Fruit fly (Drosophila melanogaster) whole organism, embryonic: ENCODE measurements around the gene CG44001.

ENCODE experiments used
- ATbp ChIP-seq: fragments of 200-800 bp; sonication (Bioruptor generic); optimal IDR thresholded peaks from 2 replicates; lab custom pipeline; 2017; ENCODE audit warnings: missing biosample characterization, mild to moderate bottlenecking, missing genetic modification characterization, missing genetic modification reagents
- CG11093 ChIP-seq: fragments of 200-800 bp; sonication (Bioruptor generic); IDR thresholded peaks from 3 replicates; pipeline ENCODE4 v1.3.6; 2022; ENCODE audit warnings: missing biosample characterization, missing genetic modification characterization
- CG11456 ChIP-seq: fragments of 200-800 bp; sonication (Bioruptor generic); IDR thresholded peaks from 3 replicates; pipeline ENCODE4 v1.3.6; 2022; ENCODE audit warnings: missing biosample characterization, missing genetic modification characterization
- CG11695 ChIP-seq: fragments of 200-800 bp; sonication (Bioruptor generic); IDR thresholded peaks from 3 replicates; pipeline ENCODE4 v1.3.6; 2022; ENCODE audit warnings: missing biosample characterization, missing genetic modification characterization
- CG14710 ChIP-seq: fragments of 200-800 bp; sonication (Bioruptor generic); optimal IDR thresholded peaks from 3 replicates; lab custom pipeline; 2019; ENCODE audit warnings: missing biosample characterization, mild to moderate bottlenecking, missing genetic modification characterization, moderate library complexity
- CG14965 ChIP-seq: fragments of 200-800 bp; sonication (Bioruptor generic); optimal IDR thresholded peaks from 2 replicates; lab custom pipeline; 2016; ENCODE audit warnings: missing biosample characterization, missing genetic modification characterization, borderline replicate concordance
- CG1602 ChIP-seq: fragments of 200-800 bp; sonication (Bioruptor generic); optimal IDR thresholded peaks from 3 replicates; lab custom pipeline; 2016; ENCODE audit warnings: missing biosample characterization, missing genetic modification characterization
- CG18011 ChIP-seq: fragments of 200-800 bp; sonication (Bioruptor generic); optimal IDR thresholded peaks from 2 replicates; lab custom pipeline; 2017; ENCODE audit warnings: missing biosample characterization, missing genetic modification characterization, mild to moderate bottlenecking, moderate library complexity, missing genotype
- CG18619 ChIP-seq: fragments of 200-800 bp; sonication (Bioruptor generic); optimal IDR thresholded peaks from 3 replicates; lab custom pipeline; 2017; ENCODE audit warnings: missing biosample characterization, mild to moderate bottlenecking, missing genetic modification characterization
- CG2120 ChIP-seq: fragments of 200-800 bp; sonication (Bioruptor generic); optimal IDR thresholded peaks from 3 replicates; lab custom pipeline; 2016; ENCODE audit warnings: missing biosample characterization, missing genetic modification characterization
- CG2678 ChIP-seq: fragments of 200-800 bp; sonication (Bioruptor generic); optimal IDR thresholded peaks from 3 replicates; lab custom pipeline; 2019; ENCODE audit warnings: missing biosample characterization, mild to moderate bottlenecking, missing genetic modification characterization, moderate library complexity
- CG3726 ChIP-seq: fragments of 200-800 bp; sonication (Bioruptor generic); IDR thresholded peaks from 3 replicates; pipeline ENCODE4, ENCODE4 v1.3.6; 2022; ENCODE audit warnings: missing biosample characterization, missing genetic modification characterization
- CG5245 ChIP-seq: fragments of 200-800 bp; sonication (Bioruptor generic); optimal IDR thresholded peaks from 3 replicates; lab custom pipeline; 2016; ENCODE audit warnings: missing biosample characterization, missing genetic modification characterization
- CG6765 ChIP-seq: fragments of 200-800 bp; sonication (Bioruptor generic); optimal IDR thresholded peaks from 3 replicates; lab custom pipeline; 2017; ENCODE audit warnings: missing biosample characterization, mild to moderate bottlenecking, missing genetic modification characterization
- CG7271 ChIP-seq: fragments of 200-800 bp; sonication (Bioruptor generic); optimal IDR thresholded peaks from 2 replicates; lab custom pipeline; 2018; ENCODE audit warnings: missing biosample characterization, mild to moderate bottlenecking, missing genetic modification characterization, moderate library complexity
- CG8281 ChIP-seq: fragments of 200-800 bp; sonication (Bioruptor generic); optimal IDR thresholded peaks from 2 replicates; lab custom pipeline; 2018; ENCODE audit warnings: missing biosample characterization, mild to moderate bottlenecking, missing genetic modification characterization, moderate library complexity
- CG8388 ChIP-seq: fragments of 200-800 bp; sonication (Bioruptor generic); optimal IDR thresholded peaks from 2 replicates; lab custom pipeline; 2019; ENCODE audit warnings: missing biosample characterization, mild to moderate bottlenecking, missing genetic modification characterization, moderate library complexity
- CHES-1-like ChIP-seq: fragments of 200-800 bp; sonication (Bioruptor generic); optimal IDR thresholded peaks from 2 replicates; lab custom pipeline; 2016; ENCODE audit warnings: missing biosample characterization, missing genetic modification characterization
- Ets65A ChIP-seq: fragments of 200-800 bp; sonication (Bioruptor generic); peaks from one replicate; lab custom pipeline; 2016; ENCODE audit warnings: missing biosample characterization, missing genetic modification characterization
- Hand ChIP-seq: fragments of 200-800 bp; sonication (Bioruptor generic); optimal IDR thresholded peaks from 2 replicates; lab custom pipeline; 2017; ENCODE audit warnings: mild to moderate bottlenecking, missing biosample characterization, missing genetic modification reagents, missing genetic modification characterization
- Hmr ChIP-seq: fragments of 200-800 bp; sonication (Bioruptor generic); optimal IDR thresholded peaks from 3 replicates; lab custom pipeline; 2017; ENCODE audit warnings: mild to moderate bottlenecking, missing biosample characterization, missing genetic modification reagents, missing genetic modification characterization
- Hr51 ChIP-seq, 2 experiments: fragments of 200-800 bp; sonication (Bioruptor generic); optimal IDR thresholded peaks; 2 replicates in 1 of 2; 3 replicates in 1 of 2; lab custom pipeline; 2016 to 2018; ENCODE audit warnings: missing biosample characterization in 2 of 2, missing genetic modification characterization in 2 of 2, mild to moderate bottlenecking in 1 of 2, moderate library complexity in 1 of 2
- Med ChIP-seq: fragments of 200-800 bp; sonication (Bioruptor generic); peaks from one replicate; lab custom pipeline; 2016; ENCODE audit warnings: missing biosample characterization, missing genetic modification characterization, mild to moderate bottlenecking, inconsistent platforms, moderate library complexity
- PHDP ChIP-seq: fragments of 200-800 bp; sonication (Bioruptor generic); optimal IDR thresholded peaks from 3 replicates; lab custom pipeline; 2018; ENCODE audit warnings: missing biosample characterization, mild to moderate bottlenecking, missing genetic modification characterization, moderate library complexity
- Tbp ChIP-seq: fragments of >200 bp; optimal IDR thresholded peaks from 2 replicates; lab custom pipeline; 2018; ENCODE audit warnings: missing biosample characterization, missing genetic modification characterization
- bbx ChIP-seq: fragments of 200-800 bp; sonication (Bioruptor generic); IDR thresholded peaks from 2 replicates; pipeline ENCODE4 v1.3.6; 2022; ENCODE audit warnings: missing biosample characterization, missing genetic modification characterization; ENCODE audit not compliant: partially characterized antibody
- dimm ChIP-seq: fragments of 200-800 bp; sonication (Bioruptor generic); IDR thresholded peaks from 2 replicates; pipeline ENCODE4 v1.3.6; 2022; ENCODE audit warnings: missing biosample characterization, missing genetic modification characterization
- dysf ChIP-seq: fragments of 200-800 bp; sonication (Bioruptor generic); IDR thresholded peaks from 3 replicates; pipeline ENCODE4 v1.3.6; 2022; ENCODE audit warnings: missing biosample characterization, missing genetic modification characterization
- esg ChIP-seq: fragments of 200-800 bp; sonication (Bioruptor generic); conservative IDR thresholded peaks from 2 replicates; pipeline ENCODE4 v1.3.6; 2022; ENCODE audit warnings: missing biosample characterization, missing genetic modification characterization
- eve ChIP-seq, 2 experiments: fragments of >200 bp; optimal IDR thresholded peaks; 2 replicates each; lab custom pipeline; 2017; ENCODE audit warnings: missing biosample characterization in 2 of 2, missing genetic modification characterization in 2 of 2
- grau ChIP-seq: fragments of 200-800 bp; optimal IDR thresholded peaks from 3 replicates; lab custom pipeline; 2019; ENCODE audit warnings: missing biosample characterization, mild to moderate bottlenecking, missing genetic modification characterization, moderate library complexity
- her ChIP-seq: fragments of 200-800 bp; sonication (Bioruptor generic); optimal IDR thresholded peaks from 2 replicates; lab custom pipeline; 2016; ENCODE audit warnings: missing biosample characterization, missing genetic modification characterization
- hth ChIP-seq: fragments of >200 bp; optimal IDR thresholded peaks from 2 replicates; lab custom pipeline; 2017; ENCODE audit warnings: inconsistent platforms
- jing ChIP-seq: fragments of 200-800 bp; sonication (Bioruptor generic); optimal IDR thresholded peaks from 2 replicates; lab custom pipeline; 2018; ENCODE audit warnings: missing biosample characterization, mild to moderate bottlenecking, missing genetic modification characterization
- lbe ChIP-seq: fragments of 200-800 bp; sonication (Bioruptor generic); optimal IDR thresholded peaks from 2 replicates; lab custom pipeline; 2016; ENCODE audit warnings: missing biosample characterization, mild to moderate bottlenecking, missing genetic modification characterization
- lilli ChIP-seq: fragments of 200-800 bp; sonication (Bioruptor generic); optimal IDR thresholded peaks from 3 replicates; lab custom pipeline; 2016; ENCODE audit warnings: missing biosample characterization, missing genetic modification characterization
- otp ChIP-seq: fragments of 200-800 bp; sonication (Bioruptor generic); IDR thresholded peaks from 3 replicates; pipeline ENCODE4, ENCODE4 v1.3.6; 2022; ENCODE audit warnings: missing biosample characterization, missing genetic modification characterization
- pum ChIP-seq: fragments of 200-800 bp; sonication (Bioruptor generic); optimal IDR thresholded peaks from 2 replicates; lab custom pipeline; 2016; ENCODE audit warnings: missing biosample characterization, missing genetic modification characterization
- row ChIP-seq: fragments of 200-800 bp; sonication (Bioruptor generic); IDR thresholded peaks from 3 replicates; pipeline ENCODE4 v1.3.6; 2022; ENCODE audit warnings: missing biosample characterization, missing genetic modification characterization
- sc ChIP-seq, 3 experiments: fragments of >200 bp in 2 of 3; fragments of 200-800 bp in 1 of 3; sonication (Bioruptor generic) in 1 of 3; optimal IDR thresholded peaks; 2 replicates in 2 of 3; 3 replicates in 1 of 3; lab custom pipeline; 2017; ENCODE audit warnings: mild to moderate bottlenecking in 1 of 3, missing biosample characterization in 1 of 3, missing genetic modification characterization in 1 of 3, missing genetic modification reagents in 1 of 3
- schlank ChIP-seq: fragments of 200-800 bp; sonication (Bioruptor generic); optimal IDR thresholded peaks from 2 replicates; lab custom pipeline; 2018; ENCODE audit warnings: missing biosample characterization, mild to moderate bottlenecking, missing genetic modification characterization
- sob ChIP-seq: fragments of 200-800 bp; sonication (Bioruptor generic); IDR thresholded peaks from 2 replicates; pipeline ENCODE4 v1.3.6; 2022; ENCODE audit warnings: missing biosample characterization, missing genetic modification characterization
- stc ChIP-seq: fragments of 200-800 bp; sonication (Bioruptor generic); IDR thresholded peaks from 2 replicates; pipeline ENCODE4 v1.3.6; 2022; ENCODE audit warnings: missing biosample characterization, missing genetic modification characterization
- toy ChIP-seq: fragments of 200-800 bp; sonication (Bioruptor generic); IDR thresholded peaks from 2 replicates; pipeline ENCODE4 v1.3.6; 2022; ENCODE audit warnings: missing biosample characterization, missing genetic modification characterization
- unpg ChIP-seq: fragments of 200-800 bp; sonication (Bioruptor generic); optimal IDR thresholded peaks from 3 replicates; lab custom pipeline; 2018; ENCODE audit warnings: missing biosample characterization, mild to moderate bottlenecking, missing genetic modification characterization, moderate library complexity
- vfl ChIP-seq: fragments of 200-800 bp; sonication (Bioruptor generic); optimal IDR thresholded peaks from 2 replicates; lab custom pipeline; 2016; ENCODE audit warnings: missing biosample characterization, missing genetic modification characterization
- vvl ChIP-seq: fragments of 200-800 bp; sonication (Bioruptor generic); IDR thresholded peaks from 2 replicates; pipeline ENCODE4 v1.3.6; 2022; ENCODE audit warnings: missing biosample characterization, missing genetic modification characterization
- wdn ChIP-seq: fragments of 200-800 bp; sonication (Bioruptor generic); IDR thresholded peaks from 2 replicates; pipeline ENCODE4 v1.3.6; 2022; ENCODE audit warnings: missing biosample characterization, missing genetic modification characterization

CG44001 gene

dm6 chr2L:5080225-5080867 is 37.3 kb downstream of the CG44001 start (continued):
- no peak for TF ChIP-seq esg
- no peak for TF ChIP-seq toy (GFP tag; lab: Robert Waterston, UW)
- no peak for TF ChIP-seq CG3726 (GFP tag; lab: Robert Waterston, UW)
- TF ChIP-seq CG18011 (GFP tag; lab: Kevin White, UChicago): no peak
- TF ChIP-seq lbe (GFP tag; lab: Kevin White, UChicago): no peak
- TF ChIP-seq CG7271 (tag; lab: Kevin White, UChicago): no peak
- TF ChIP-seq unpg (GFP tag; lab: Kevin White, UChicago): peak; percentile 2
- no peak for TF ChIP-seq pum (GFP tag; lab: Kevin White, UChicago)
- TF ChIP-seq wdn (GFP tag; lab: Robert Waterston, UW): no peak
- TF ChIP-seq CG5245 (GFP tag; lab: Kevin White, UChicago): no peak
- TF ChIP-seq CG11093 (GFP tag; lab: Robert Waterston, UW): no peak
- TF ChIP-seq CG11456 (GFP tag; lab: Robert Waterston, UW): no peak
- TF ChIP-seq CG1602 (GFP tag; lab: Kevin White, UChicago): no peak
- peak; percentile 18; the same call in 1 of the 2 replicates for TF ChIP-seq stc (GFP tag; lab: Robert Waterston, UW)
- TF ChIP-seq schlank (tag; lab: Kevin White, UChicago): no peak
- TF ChIP-seq sob: 0 out of 2 replicates have a peak, but pooled peaks have one; percentile 7
- TF ChIP-seq CG8281: no peak
- no peak for TF ChIP-seq hth (lab: Kevin White, UChicago)
- no peak for TF ChIP-seq jing

dm6 chr2L:5084586-5085257 is 41.7 kb downstream of the CG44001 start:
- TF ChIP-seq sc (optimal IDR thresholded peaks at IDR 0.05; lab: Kevin White, UChicago) (no peak), sc (GFP tag; optimal IDR thresholded peaks at IDR 0.05; lab: Kevin White, UChicago) (no peak), dimm (GFP tag; lab: Robert Waterston, UW) (no peak), CHES-1-like (GFP tag; lab: Kevin White, UChicago) (peak; percentile 20), CG14965 (GFP tag; lab: Kevin White, UChicago) (no peak), CG11695 (GFP tag; lab: Robert Waterston, UW) (no peak), Hr51 (GFP tag; optimal IDR thresholded peaks at IDR 0.05; lab: Kevin White, UChicago) (peak in 1 of 2 experiments; percentile 21), Hand (GFP tag; lab: Kevin White, UChicago) (peak; percentile 10), CG18619 (peak; percentile 6), Ets65A (GFP tag; lab: Kevin White, UChicago) (no peak), Tbp (GFP tag; lab: Kevin White, UChicago) (no peak), vfl (GFP tag; lab: Kevin White, UChicago) (no peak), PHDP (tag; lab: Kevin White, UChicago) (peak; percentile 19), CG8388 (GFP tag; lab: Kevin White, UChicago) (peak; percentile 11), dysf (peak; percentile 18; the same call in 1 of the 3 replicates), Hmr (peak; percentile 74), Med (peak; percentile 55), vvl (GFP tag; lab: Robert Waterston, UW) (peak; percentile 70), her (no peak), CG6765 (GFP tag; lab: Kevin White, UChicago) (no peak), grau (tag; lab: Kevin White, UChicago) (peak; percentile 62), ATbp (GFP tag; lab: Kevin White, UChicago) (peak; percentile 68), CG2678 (tag; lab: Kevin White, UChicago) (peak; percentile 3), eve (GFP tag; optimal IDR thresholded peaks at IDR 0.05; lab: Kevin White, UChicago) (peak in 1 of 2 experiments; percentile 46), otp (GFP tag; lab: Robert Waterston, UW) (0 out of 3 replicates have a peak, but pooled peaks have one; percentile 23), lilli (peak; percentile 32), bbx (GFP tag; lab: Robert Waterston, UW) (no peak), row (GFP tag; lab: Robert Waterston, UW) (0 out of 3 replicates have a peak, but pooled peaks have one; percentile 30), CG14710 (tag; lab: Kevin White, UChicago) (no peak), CG2120 (GFP tag; lab: Kevin White, UChicago) (peak; percentile 44)
